Worm (Caenorhabditis elegans) whole organism, young adult: ENCODE results near the gene nphp-4.

ENCODE experiments used
- aptf-3 ChIP-seq: fragments of 200-800 bp; sonication (Bioruptor generic); IDR thresholded peaks from 2 replicates; pipeline ENCODE4 v1.3.6; 2022; ENCODE audit warnings: missing genetic modification characterization, missing compliant biosample characterization
- ceh-40 ChIP-seq: fragments of 200-800 bp; sonication (Bioruptor generic); IDR thresholded peaks from 2 replicates; pipeline ENCODE4 v1.3.6; 2022; ENCODE audit warnings: missing genetic modification characterization, missing compliant biosample characterization
- nhr-120 ChIP-seq: fragments of 200-800 bp; sonication (Bioruptor generic); IDR thresholded peaks from 2 replicates; pipeline ENCODE4 v1.3.6; 2022; ENCODE audit warnings: missing genetic modification characterization, missing compliant biosample characterization
- snpc-4 ChIP-seq, 5 experiments: fragments of 150-350 bp in 1 of 5; sonication (generic microtip) in 4 of 5; optimal IDR thresholded peaks; 2 replicates each; lab custom pipeline; 2014 to 2018; ENCODE audit warnings: missing genetic modification characterization in 5 of 5, missing biosample characterization in 3 of 5, antibody characterized with exemption in 2 of 5, mild to moderate bottlenecking in 2 of 5, missing compliant biosample characterization in 2 of 5, missing genotype in 2 of 5, moderate library complexity in 2 of 5, missing genetic modification reagents in 1 of 5
- xnd-1 ChIP-seq: sonication (generic microtip); optimal IDR thresholded peaks from 2 replicates; lab custom pipeline; 2016; ENCODE audit warnings: missing genotype, missing genetic modification reagents, missing genetic modification characterization, missing compliant biosample characterization

DNA sequence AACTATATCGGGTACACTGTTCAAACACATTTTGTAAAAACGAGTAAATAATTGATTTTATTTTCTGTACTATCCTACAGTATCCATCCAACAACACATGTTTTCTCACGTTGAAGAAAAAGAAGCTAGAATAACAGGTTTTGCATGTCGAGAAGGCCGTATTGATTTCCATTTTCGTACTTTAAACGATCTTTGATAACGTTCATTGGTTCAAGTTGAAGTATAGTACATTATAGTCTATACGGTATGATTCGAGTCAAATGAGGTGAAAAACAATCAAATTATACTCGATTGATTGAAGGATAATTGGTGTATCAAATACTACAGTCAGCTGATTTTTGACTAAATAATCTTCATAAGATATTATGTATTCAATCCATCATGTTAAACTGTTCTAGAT, 43.0 kb downstream of the nphp-4 start:
- no peak for TF ChIP-seq nhr-120 (GFP tag; lab: Robert Waterston, UW)
- no peak for TF ChIP-seq xnd-1 (tag; lab: Kevin White, UChicago)
- no peak for TF ChIP-seq snpc-4 (GFP tag; optimal IDR thresholded peaks at IDR 0.05; lab: Kevin White, UChicago)
- TF ChIP-seq snpc-4 (tag; optimal IDR thresholded peaks at IDR 0.05; lab: Kevin White, UChicago): no peak
- no peak for TF ChIP-seq ceh-40
- TF ChIP-seq aptf-3 (GFP tag; lab: Robert Waterston, UW): no peak
